Fruit fly (Drosophila melanogaster): Measurements from ENCODE around the gene neo.
A peak's percentile ranks its signal among the peaks of the same experiment; 100 is the strongest.

The neo gene

dm6 chr3R:29859763-29860162 is 40.8 kb downstream of the neo start (continued):
- TF ChIP-seq CG2202 (tag; optimal IDR thresholded peaks at IDR 0.05) (no peak), tin (GFP tag; optimal IDR thresholded peaks at IDR 0.05) (peak; percentile 8), ttk (GFP tag; IDR thresholded peaks at IDR 0.05) (no peak), CG6765 (GFP tag; optimal IDR thresholded peaks at IDR 0.05) (no peak), sima (GFP tag; optimal IDR thresholded peaks at IDR 0.05) (no peak), PHDP (tag; optimal IDR thresholded peaks at IDR 0.05) (peak; percentile 54), CG14710 (tag; optimal IDR thresholded peaks at IDR 0.05) (peak; percentile 78), bsh (GFP tag; optimal IDR thresholded peaks at IDR 0.05) (peak in 1 of 2 experiments; percentile 24), kni (GFP tag; optimal IDR thresholded peaks at IDR 0.05) (no peak), CG1024 (GFP tag; IDR thresholded peaks at IDR 0.05) (no peak), CG7786 (GFP tag; optimal IDR thresholded peaks at IDR 0.05) (no peak), eyg (GFP tag; optimal IDR thresholded peaks at IDR 0.05) (no peak), Ptx1 (GFP tag; IDR thresholded peaks at IDR 0.05) (peak; percentile 49), CG7357 (GFP tag; IDR thresholded peaks at IDR 0.05) (no peak), C15 (GFP tag; IDR thresholded peaks at IDR 0.05) (no peak), CG2889 (GFP tag; IDR thresholded peaks at IDR 0.05) (no peak), CG2129 (GFP tag; IDR thresholded peaks at IDR 0.05; ENCODE audit: partially characterized antibody) (no peak), CG15696 (tag; optimal IDR thresholded peaks at IDR 0.05) (no peak), oc (tag; optimal IDR thresholded peaks at IDR 0.05) (peak; percentile 38), CG13287 (GFP tag; IDR thresholded peaks at IDR 0.05; ENCODE audit: partially characterized antibody) (peak; percentile 69), unpg (GFP tag; optimal IDR thresholded peaks at IDR 0.05) (no peak), so (GFP tag; IDR thresholded peaks at IDR 0.05) (no peak), CG6654 (GFP tag; optimal IDR thresholded peaks at IDR 0.05) (no peak), CG33213 (GFP tag; optimal IDR thresholded peaks at IDR 0.05) (no peak), gro (GFP tag; optimal IDR thresholded peaks at IDR 0.05) (peak; percentile 10), CG6813 (GFP tag; optimal IDR thresholded peaks at IDR 0.05) (peak; percentile 30), Dip2 (GFP tag; IDR thresholded peaks at IDR 0.05) (no peak), gce (GFP tag; IDR thresholded peaks at IDR 0.05) (no peak), pho (GFP tag; optimal IDR thresholded peaks at IDR 0.05) (peak; percentile 42), dan (GFP tag; IDR thresholded peaks at IDR 0.05) (no peak), CG30020 (tag; optimal IDR thresholded peaks at IDR 0.05) (no peak), Hmr (GFP tag; optimal IDR thresholded peaks at IDR 0.05) (peak; percentile 61), CG4360 (GFP tag; IDR thresholded peaks at IDR 0.05) (no peak), Adf1 (GFP tag; IDR thresholded peaks at IDR 0.05) (no peak), CG4854 (GFP tag; optimal IDR thresholded peaks at IDR 0.05) (no peak), p53 (GFP tag; optimal IDR thresholded peaks at IDR 0.05) (no peak), CG11247 (GFP tag; IDR thresholded peaks at IDR 0.05) (peak; percentile 21; the same call in 1 of the 2 replicates), Mad (GFP tag; optimal IDR thresholded peaks at IDR 0.05) (peak; percentile 16), nom (GFP tag; optimal IDR thresholded peaks at IDR 0.05) (no peak), zen (tag; optimal IDR thresholded peaks at IDR 0.05) (peak; percentile 27), pfk (GFP tag; optimal IDR thresholded peaks at IDR 0.05) (no peak), Camta (GFP tag; optimal IDR thresholded peaks at IDR 0.05) (no peak), vfl (GFP tag; optimal IDR thresholded peaks at IDR 0.05) (peak; percentile 18), CG30431 (GFP tag; optimal IDR thresholded peaks at IDR 0.05) (no peak), Elba2 (GFP tag; optimal IDR thresholded peaks at IDR 0.05) (no peak), mirr (GFP tag; optimal IDR thresholded peaks at IDR 0.05) (peak; percentile 75), Hsf (GFP tag; optimal IDR thresholded peaks at IDR 0.05) (peak; percentile 32), E2f1 (GFP tag; IDR thresholded peaks at IDR 0.05) (0 out of 2 replicates have a peak, but pooled peaks have one; percentile 35), tio (GFP tag; optimal IDR thresholded peaks at IDR 0.05) (no peak), CG17568 (GFP tag; optimal IDR thresholded peaks at IDR 0.05) (no peak), ATbp (GFP tag; optimal IDR thresholded peaks at IDR 0.05) (no peak), CG31388 (GFP tag; optimal IDR thresholded peaks at IDR 0.05) (no peak)

Data from whole organism, embryonic.